Fruit fly (Drosophila melanogaster) whole organism, adult: ENCODE measurements around the gene SF2.

Experiments
- CG11617 ChIP-seq: fragments of 200-800 bp; sonication (Bioruptor generic); optimal IDR thresholded peaks from 2 replicates; lab custom pipeline; 2017; ENCODE audit warnings: mild to moderate bottlenecking, missing biosample characterization, missing genetic modification reagents, missing genetic modification characterization
- CG33017 ChIP-seq: fragments of 200-800 bp; sonication (Bioruptor generic); optimal IDR thresholded peaks from 2 replicates; lab custom pipeline; 2018; ENCODE audit warnings: missing biosample characterization, mild to moderate bottlenecking, missing genetic modification characterization, moderate library complexity
- CG7045 ChIP-seq: fragments of 200-800 bp; sonication (Bioruptor generic); optimal IDR thresholded peaks from 2 replicates; lab custom pipeline; 2017; ENCODE audit warnings: missing biosample characterization, mild to moderate bottlenecking, missing genetic modification characterization
- CG7101 ChIP-seq: fragments of 200-800 bp; sonication (Bioruptor generic); optimal IDR thresholded peaks from 2 replicates; lab custom pipeline; 2018; ENCODE audit warnings: missing biosample characterization, mild to moderate bottlenecking, missing genetic modification characterization, moderate library complexity
- Clk ChIP-seq: fragments of 200-800 bp; sonication (Bioruptor generic); optimal IDR thresholded peaks from 2 replicates; lab custom pipeline; 2017; ENCODE audit warnings: missing biosample characterization, missing genetic modification characterization
- Hr96 ChIP-seq: fragments of 200-800 bp; sonication (Bioruptor generic); optimal IDR thresholded peaks from 2 replicates; lab custom pipeline; 2016; ENCODE audit warnings: missing biosample characterization, missing genetic modification characterization
- Mnt ChIP-seq: fragments of 200-800 bp; sonication (Bioruptor generic); optimal IDR thresholded peaks from 2 replicates; lab custom pipeline; 2016; ENCODE audit warnings: missing biosample characterization, mild to moderate bottlenecking, missing genetic modification characterization
- bab1 ChIP-seq: fragments of 200-800 bp; sonication (Bioruptor generic); optimal IDR thresholded peaks from 3 replicates; lab custom pipeline; 2019; ENCODE audit warnings: missing biosample characterization, mild to moderate bottlenecking, missing genetic modification characterization, moderate library complexity
- cnc ChIP-seq, 2 experiments: fragments of >200 bp; optimal IDR thresholded peaks; 2 replicates each; lab custom pipeline; 2017
- kay ChIP-seq: fragments of 200-800 bp; sonication (Bioruptor generic); peaks from one replicate; lab custom pipeline; 2016; ENCODE audit warnings: missing biosample characterization, missing genetic modification characterization, borderline replicate concordance
- ovo ChIP-seq: fragments of 200-800 bp; sonication (Bioruptor generic); optimal IDR thresholded peaks from 2 replicates; lab custom pipeline; 2016; ENCODE audit warnings: missing biosample characterization, missing genetic modification characterization
- pad ChIP-seq: fragments of 200-800 bp; sonication (Bioruptor generic); optimal IDR thresholded peaks from 3 replicates; lab custom pipeline; 2017; ENCODE audit warnings: missing biosample characterization, missing genetic modification characterization, mild to moderate bottlenecking, moderate library complexity, missing genetic modification reagents
- toe ChIP-seq: fragments of 200-800 bp; sonication (Bioruptor generic); optimal IDR thresholded peaks from 2 replicates; lab custom pipeline; 2016; ENCODE audit warnings: missing biosample characterization, missing genetic modification characterization

- TF ChIP-seq Hr96 (GFP tag; lab: Kevin White, UChicago), result no peak
- TF ChIP-seq toe (GFP tag; lab: Kevin White, UChicago), result no peak
- no peak for TF ChIP-seq pad (GFP tag; lab: Kevin White, UChicago)
- TF ChIP-seq CG33017 (tag; lab: Kevin White, UChicago), result no peak
- no peak for TF ChIP-seq CG7101 (tag; lab: Kevin White, UChicago)
- TF ChIP-seq bab1 (GFP tag; lab: Kevin White, UChicago), result no peak
- no peak for TF ChIP-seq ovo
- no peak for TF ChIP-seq kay (GFP tag; lab: Kevin White, UChicago)
- TF ChIP-seq cnc (optimal IDR thresholded peaks at IDR 0.05; lab: Kevin White, UChicago), result no peak
- TF ChIP-seq CG7045 (GFP tag; lab: Kevin White, UChicago), result no peak
- TF ChIP-seq Mnt (GFP tag; lab: Kevin White, UChicago), result no peak
- TF ChIP-seq Clk (GFP tag; lab: Kevin White, UChicago), result no peak
- TF ChIP-seq CG11617 (GFP tag; lab: Kevin White, UChicago), result no peak
Measured at dm6 chr3R:16316747-16317146, 25.0 kb downstream of the SF2 start.
